Fruit fly (Drosophila melanogaster) whole organism, wandering third instar larva: ENCODE data around the gene Hsc70-1.
A peak's percentile ranks its signal among the peaks of the same experiment; 100 is the strongest.

Source experiments
- Abd-B ChIP-seq: fragments of >200 bp; optimal IDR thresholded peaks from 2 replicates; lab custom pipeline; 2017; ENCODE audit warnings: missing biosample characterization, missing genetic modification characterization
- CG32264 ChIP-seq: fragments of 200-800 bp; sonication (Bioruptor generic); optimal IDR thresholded peaks from 2 replicates; lab custom pipeline; 2016; ENCODE audit warnings: missing biosample characterization, missing genetic modification characterization
- CG9705 ChIP-seq: fragments of 200-800 bp; sonication (Bioruptor generic); optimal IDR thresholded peaks from 2 replicates; lab custom pipeline; 2018; ENCODE audit warnings: missing biosample characterization, mild to moderate bottlenecking, missing genetic modification characterization
- CrebA ChIP-seq: fragments of 200-800 bp; sonication (Bioruptor generic); optimal IDR thresholded peaks from 2 replicates; lab custom pipeline; 2016; ENCODE audit warnings: missing biosample characterization, mild to moderate bottlenecking, missing genetic modification characterization, borderline replicate concordance
- Dfd ChIP-seq: fragments of >200 bp; optimal IDR thresholded peaks from 2 replicates; lab custom pipeline; 2017; ENCODE audit warnings: missing biosample characterization, missing genetic modification characterization
- Dif ChIP-seq: fragments of 200-275, 200-300 bp; sonication (Bioruptor generic); optimal IDR thresholded peaks from 2 replicates; lab custom pipeline; 2018; ENCODE audit warnings: missing biosample characterization, missing genetic modification characterization; ENCODE audit not compliant: partially characterized antibody
- GATAd ChIP-seq: sonication (Bioruptor generic); optimal IDR thresholded peaks from 2 replicates; lab custom pipeline; 2016; ENCODE audit warnings: missing biosample characterization, missing genetic modification characterization
- Hnf4 ChIP-seq: fragments of 200-800 bp; sonication (Bioruptor generic); optimal IDR thresholded peaks from 2 replicates; lab custom pipeline; 2016; ENCODE audit warnings: missing biosample characterization, mild to moderate bottlenecking, missing genetic modification characterization
- Hr78 ChIP-seq: fragments of >200 bp; optimal IDR thresholded peaks from 2 replicates; lab custom pipeline; 2017; ENCODE audit warnings: missing biosample characterization, missing genetic modification characterization
- Hr83 ChIP-seq: fragments of 200-300 bp; sonication (Bioruptor generic); optimal IDR thresholded peaks from 2 replicates; lab custom pipeline; 2016; ENCODE audit warnings: missing biosample characterization, mild to moderate bottlenecking, missing genetic modification characterization, moderate library complexity; ENCODE audit not compliant: poor library complexity, severe bottlenecking
- Jra ChIP-seq: sonication (Bioruptor generic); optimal IDR thresholded peaks from 2 replicates; lab custom pipeline; 2016; ENCODE audit warnings: missing biosample characterization, missing genetic modification characterization
- Myc ChIP-seq: fragments of >200 bp; optimal IDR thresholded peaks from 2 replicates; lab custom pipeline; 2017
- N ChIP-seq: fragments of >200 bp; optimal IDR thresholded peaks from 2 replicates; lab custom pipeline; 2018; ENCODE audit warnings: missing biosample characterization, missing external identifiers, missing genetic modification characterization
- OdsH ChIP-seq: fragments of 200-800 bp; sonication (Bioruptor generic); optimal IDR thresholded peaks from 2 replicates; lab custom pipeline; 2016; ENCODE audit warnings: missing biosample characterization, mild to moderate bottlenecking, missing genetic modification characterization
- Rel ChIP-seq, 2 experiments: fragments of 200-800 bp; sonication (Bioruptor generic) in 1 of 2; optimal IDR thresholded peaks; 2 replicates in 1 of 2; 3 replicates in 1 of 2; lab custom pipeline; 2016 to 2019; ENCODE audit warnings: mild to moderate bottlenecking in 2 of 2, missing biosample characterization in 2 of 2, missing genetic modification characterization in 2 of 2, moderate library complexity in 1 of 2
- Sp1 ChIP-seq: fragments of 200-800 bp; sonication (Bioruptor generic); optimal IDR thresholded peaks from 3 replicates; lab custom pipeline; 2019; ENCODE audit warnings: missing biosample characterization, mild to moderate bottlenecking, missing genetic modification characterization, moderate library complexity
- Vsx2 ChIP-seq: fragments of 200-300, 225-300 bp; sonication (Bioruptor generic); optimal IDR thresholded peaks from 2 replicates; lab custom pipeline; 2018; ENCODE audit warnings: missing biosample characterization, missing genetic modification characterization; ENCODE audit not compliant: partially characterized antibody
- br ChIP-seq: fragments of 200-800 bp; sonication (Bioruptor generic); optimal IDR thresholded peaks from 2 replicates; lab custom pipeline; 2016; ENCODE audit warnings: missing biosample characterization, missing genetic modification characterization
- brk ChIP-seq: fragments of 200-800 bp; sonication (Bioruptor generic); optimal IDR thresholded peaks from 2 replicates; lab custom pipeline; 2016; ENCODE audit warnings: missing biosample characterization, mild to moderate bottlenecking, missing genetic modification characterization
- dl ChIP-seq, 2 experiments: fragments of 175-275, 200-275 bp in 1 of 2; fragments of 200-275 bp in 1 of 2; sonication (Bioruptor generic); optimal IDR thresholded peaks; lab custom pipeline; 2018; ENCODE audit warnings: mild to moderate bottlenecking in 2 of 2, missing biosample characterization in 2 of 2, missing genetic modification characterization in 2 of 2, moderate library complexity in 2 of 2; ENCODE audit not compliant: partially characterized antibody in 2 of 2, insufficient read depth in 1 of 2
- dsf ChIP-seq: sonication (Bioruptor generic); optimal IDR thresholded peaks from 2 replicates; lab custom pipeline; 2016; ENCODE audit warnings: missing biosample characterization, missing genetic modification characterization, borderline replicate concordance
- ey ChIP-seq: fragments of 200-800 bp; sonication (Bioruptor generic); optimal IDR thresholded peaks from 2 replicates; lab custom pipeline; 2016; ENCODE audit warnings: missing biosample characterization, missing genetic modification characterization
- foxo ChIP-seq, 2 experiments: fragments of 200-800 bp; sonication (Bioruptor generic); optimal IDR thresholded peaks; 2 replicates in 1 of 2; 3 replicates in 1 of 2; lab custom pipeline; 2016 to 2017; ENCODE audit warnings: missing biosample characterization in 2 of 2, missing genetic modification characterization in 2 of 2
- fru ChIP-seq: fragments of 200-800 bp; sonication (Bioruptor generic); optimal IDR thresholded peaks from 3 replicates; lab custom pipeline; 2016; ENCODE audit warnings: missing biosample characterization, mild to moderate bottlenecking, missing genetic modification characterization
- h ChIP-seq: fragments of 200-800 bp; sonication (Bioruptor generic); optimal IDR thresholded peaks from 3 replicates; lab custom pipeline; 2016; ENCODE audit warnings: missing biosample characterization, mild to moderate bottlenecking, missing genetic modification characterization
- jim ChIP-seq: fragments of 175-275, 200-325 bp; sonication (Bioruptor generic); optimal IDR thresholded peaks from 2 replicates; lab custom pipeline; 2016; ENCODE audit warnings: missing biosample characterization, mild to moderate bottlenecking, missing genetic modification characterization
- pan ChIP-seq: fragments of >200 bp; optimal IDR thresholded peaks from 2 replicates; lab custom pipeline; 2017
- rgr ChIP-seq: fragments of 200-800 bp; sonication (Bioruptor generic); optimal IDR thresholded peaks from 3 replicates; lab custom pipeline; 2016; ENCODE audit warnings: missing biosample characterization, mild to moderate bottlenecking, missing genetic modification characterization
- sv ChIP-seq: fragments of 200-800 bp; sonication (Bioruptor generic); optimal IDR thresholded peaks from 3 replicates; lab custom pipeline; 2016; ENCODE audit warnings: missing biosample characterization, missing genetic modification characterization
- tai ChIP-seq: sonication (Bioruptor generic); optimal IDR thresholded peaks from 2 replicates; lab custom pipeline; 2016; ENCODE audit warnings: missing biosample characterization, missing genetic modification characterization
- usp ChIP-seq: fragments of >200 bp; optimal IDR thresholded peaks from 2 replicates; lab custom pipeline; 2017; ENCODE audit warnings: missing biosample characterization, missing genetic modification characterization
- woc ChIP-seq: sonication (Bioruptor generic); optimal IDR thresholded peaks from 2 replicates; lab custom pipeline; 2016; ENCODE audit warnings: missing biosample characterization, mild to moderate bottlenecking, missing genetic modification characterization

Gene Hsc70-1

DNA sequence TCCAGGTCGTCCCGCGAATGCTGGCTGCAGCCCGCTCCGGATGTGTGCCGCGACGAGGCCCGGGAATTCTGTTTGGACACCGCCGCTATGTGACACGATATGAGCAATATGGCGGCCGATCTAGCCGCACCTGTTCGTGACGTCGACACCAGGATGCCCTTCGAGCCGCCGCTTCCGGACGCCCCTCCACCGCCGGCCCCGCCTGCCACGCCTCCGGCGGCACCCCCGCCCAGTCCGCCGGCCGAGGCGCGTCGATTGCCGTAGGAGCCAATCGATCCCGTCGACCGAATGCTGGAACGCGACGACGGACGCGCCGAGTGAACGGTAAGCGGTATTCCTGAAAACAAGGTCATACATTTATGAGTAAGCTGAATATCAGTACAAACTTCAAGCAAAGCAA, 8.7 kb downstream of the Hsc70-1 start:
- peak; percentile 99 for TF ChIP-seq Dfd
- TF ChIP-seq Sp1 (GFP tag; lab: Kevin White, UChicago) = no peak
- TF ChIP-seq, all 38 proteins: peak for 1

DNA sequence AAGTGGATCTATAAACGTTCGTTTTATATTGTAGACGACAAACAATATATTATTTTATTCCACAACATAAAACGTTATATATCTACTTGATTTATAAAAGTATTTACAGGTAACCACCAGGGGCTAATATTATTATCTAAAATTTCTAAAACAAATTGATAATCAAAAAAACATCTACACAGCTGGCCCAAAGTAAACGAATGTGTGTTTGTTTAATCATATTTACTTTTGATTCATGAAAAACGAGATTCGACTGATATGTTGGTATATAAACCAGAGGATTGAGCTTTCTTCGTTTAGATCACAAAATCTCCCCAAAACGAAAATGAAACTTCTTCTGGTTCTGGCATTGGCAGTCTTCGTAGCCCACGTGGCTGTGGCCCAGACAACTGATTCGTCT, 12.5 kb downstream of the Hsc70-1 start, which contains the start of gene CG17362:
Gene CG17362, plus strand, starts transcription at position 291 of the 400 bp plus-strand sequence.
- TF ChIP-seq CG32264 (no peak), Hr83 (no peak), Abd-B (no peak), Myc (lab: Kevin White, UChicago) (no peak), Sp1 (GFP tag; lab: Kevin White, UChicago) (no peak), CrebA (GFP tag; lab: Kevin White, UChicago) (no peak), GATAd (GFP tag; lab: Kevin White, UChicago) (no peak), tai (GFP tag; lab: Kevin White, UChicago) (no peak), h (GFP tag; lab: Kevin White, UChicago) (no peak), dl (GFP tag; optimal IDR thresholded peaks at IDR 0.05; lab: Kevin White, UChicago; ENCODE audit: insufficient read depth in 1 of 2, partially characterized antibody in 2 of 2) (no peak), rgr (GFP tag; lab: Kevin White, UChicago) (no peak), sv (GFP tag; lab: Kevin White, UChicago) (no peak), N (no peak), foxo (GFP tag; optimal IDR thresholded peaks at IDR 0.05; lab: Kevin White, UChicago) (no peak), ey (GFP tag; lab: Kevin White, UChicago) (no peak), Dfd (no peak), Vsx2 (GFP tag; lab: Kevin White, UChicago) (no peak), Dif (GFP tag; lab: Kevin White, UChicago) (no peak), br (no peak), Rel (GFP tag; optimal IDR thresholded peaks at IDR 0.05; lab: Kevin White, UChicago) (no peak), Rel (tag; optimal IDR thresholded peaks at IDR 0.05; lab: Kevin White, UChicago) (no peak)

DNA sequence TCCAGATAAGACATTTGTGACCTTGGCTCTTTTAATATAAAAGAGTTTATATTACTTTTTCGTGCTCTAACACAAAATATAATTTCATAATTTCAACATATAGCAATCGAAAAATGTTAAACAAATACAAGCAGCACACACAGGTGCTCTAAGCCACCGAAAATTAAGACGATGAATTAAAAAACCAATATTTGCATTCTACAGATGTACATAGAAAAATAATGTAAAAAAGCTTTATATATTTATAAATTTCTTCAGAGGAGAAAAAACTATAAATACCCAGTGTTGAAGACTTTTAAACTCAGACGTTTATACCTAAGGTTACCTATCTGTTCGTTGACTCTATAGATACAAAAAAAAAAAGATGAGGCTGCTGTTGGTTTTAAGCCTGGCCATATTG, 13.7 kb downstream of the Hsc70-1 start, which contains the start of gene CG9040:
Gene CG9040, plus strand, starts transcription at position 301 of the 400 bp plus-strand sequence.
- TF ChIP-seq Jra (no peak), Hnf4 (GFP tag; lab: Kevin White, UChicago) (no peak), dl (GFP tag; optimal IDR thresholded peaks at IDR 0.05; lab: Kevin White, UChicago; ENCODE audit: insufficient read depth in 1 of 2, partially characterized antibody in 2 of 2) (no peak), Dfd (no peak), Vsx2 (GFP tag; lab: Kevin White, UChicago) (no peak), h (GFP tag; lab: Kevin White, UChicago) (no peak), sv (GFP tag; lab: Kevin White, UChicago) (no peak), GATAd (GFP tag; lab: Kevin White, UChicago) (no peak), CG9705 (GFP tag; lab: Kevin White, UChicago) (no peak), OdsH (GFP tag; lab: Kevin White, UChicago) (no peak), N (no peak), br (no peak), ey (GFP tag; lab: Kevin White, UChicago) (no peak), Myc (lab: Kevin White, UChicago) (no peak), tai (GFP tag; lab: Kevin White, UChicago) (no peak), pan (lab: Kevin White, UChicago) (no peak), brk (GFP tag; lab: Kevin White, UChicago) (no peak), Dif (GFP tag; lab: Kevin White, UChicago) (no peak), Hr78 (no peak)

DNA sequence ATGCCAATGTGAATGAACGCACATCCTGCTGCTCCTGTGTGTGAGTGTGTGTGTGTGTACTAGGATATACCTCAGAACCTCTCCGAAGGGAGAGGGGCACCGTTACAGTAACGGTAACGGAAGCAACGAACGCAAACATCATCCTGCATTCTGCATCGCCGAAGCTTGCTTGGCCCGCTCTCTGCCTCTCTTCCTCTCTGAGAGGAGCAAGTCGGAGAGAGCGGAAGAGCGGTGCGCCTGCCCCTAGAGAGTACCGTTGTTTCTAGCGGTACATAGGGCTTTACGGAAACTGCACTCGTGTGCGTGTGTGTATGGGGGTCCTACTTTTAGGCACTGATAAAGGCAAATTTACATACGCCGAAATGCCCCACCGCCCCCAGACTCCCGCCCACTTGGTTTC, 17.5 kb downstream of the Hsc70-1 start:
- peak; percentile 26 for TF ChIP-seq Dif (GFP tag; lab: Kevin White, UChicago)
- TF ChIP-seq Rel (GFP tag; optimal IDR thresholded peaks at IDR 0.05; lab: Kevin White, UChicago) = no peak
- TF ChIP-seq Rel (tag; optimal IDR thresholded peaks at IDR 0.05; lab: Kevin White, UChicago) = no peak
- TF ChIP-seq, all 38 proteins: peak for 1

DNA sequence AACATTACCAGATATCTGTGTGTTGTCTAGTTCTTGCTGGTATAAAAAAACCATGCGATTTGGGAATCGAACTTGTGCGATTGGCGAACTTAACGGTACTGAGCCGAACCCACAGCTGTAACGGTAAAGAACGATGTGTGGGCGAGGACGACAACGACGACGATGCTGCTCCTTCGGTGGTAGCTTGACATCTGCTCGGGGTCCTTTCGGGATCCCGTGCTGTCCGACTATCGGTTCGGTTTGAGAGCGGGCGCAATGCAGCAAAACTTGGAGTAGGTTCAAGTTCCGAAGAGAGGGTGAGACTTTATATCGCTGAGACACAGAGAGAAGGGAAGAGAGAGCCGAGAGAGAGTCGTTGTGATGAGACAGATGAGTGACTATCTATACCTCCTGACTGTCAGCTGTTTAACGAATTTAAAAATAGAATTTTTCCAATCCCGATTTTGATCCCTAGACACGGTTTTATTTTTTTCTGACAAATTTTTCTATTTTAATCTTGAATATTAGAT, 19.4 kb downstream of the Hsc70-1 start, which contains the start of gene CG17364:
Gene CG17364, minus strand, starts transcription at position 168 of the 509 bp plus-strand sequence.
- TF ChIP-seq rgr (GFP tag; lab: Kevin White, UChicago) (no peak), jim (GFP tag; lab: Kevin White, UChicago) (no peak), CG9705 (GFP tag; lab: Kevin White, UChicago) (no peak), woc (GFP tag; lab: Kevin White, UChicago) (no peak), dsf (no peak), N (no peak), fru (no peak), sv (GFP tag; lab: Kevin White, UChicago) (no peak), tai (GFP tag; lab: Kevin White, UChicago) (no peak), Jra (no peak), Hnf4 (GFP tag; lab: Kevin White, UChicago) (no peak), ey (GFP tag; lab: Kevin White, UChicago) (no peak), usp (GFP tag; lab: Kevin White, UChicago) (no peak)
- TF ChIP-seq, all 38 proteins: peak for 0
